Worm (Caenorhabditis elegans) whole organism, L3 larva: Measurements from ENCODE around the gene T09A5.14.

ENCODE experiments used
- aly-2 ChIP-seq: fragments of 150-350 bp; optimal IDR thresholded peaks from 2 replicates; lab custom pipeline; 2014; ENCODE audit warnings: missing biosample characterization, missing genetic modification characterization
- egl-27 ChIP-seq: sonication (generic microtip); optimal IDR thresholded peaks from 4 replicates; lab custom pipeline; 2017; ENCODE audit warnings: missing biosample characterization, missing genetic modification reagents, missing genetic modification characterization

ce11 chrII:7835314-7835713 lies 3.2 kb downstream of the T09A5.14 start, which contains the start of gene cex-2:
- TF ChIP-seq egl-27 (tag; lab: Kevin White, UChicago): no peak
- no peak for TF ChIP-seq aly-2
